Worm (Caenorhabditis elegans) whole organism, mixed stage, embryonic: ENCODE measurements around the gene mrps-5.

Source experiments
- ces-1 ChIP-seq: fragments of 150-350 bp; optimal IDR thresholded peaks from 2 replicates; lab custom pipeline; 2014; ENCODE audit warnings: missing biosample characterization, missing genetic modification reagents, missing genetic modification characterization
- cnd-1 ChIP-seq: fragments of 200-800 bp; sonication (Bioruptor generic); optimal IDR thresholded peaks from 2 replicates; lab custom pipeline; 2018; ENCODE audit warnings: mild to moderate bottlenecking, missing genetic modification characterization, missing compliant biosample characterization
- elt-1 ChIP-seq: sonication (generic microtip); optimal IDR thresholded peaks from 2 replicates; lab custom pipeline; 2017; ENCODE audit warnings: missing genetic modification characterization, mild to moderate bottlenecking, missing compliant biosample characterization, antibody characterized with exemption, moderate library complexity, borderline replicate concordance; ENCODE audit not compliant: insufficient read depth
- elt-3 ChIP-seq: fragments of 150-350 bp; optimal IDR thresholded peaks from 2 replicates; lab custom pipeline; 2014; ENCODE audit warnings: missing biosample characterization, missing genetic modification characterization
- flh-1 ChIP-seq: fragments of 200-800 bp; sonication (Bioruptor generic); optimal IDR thresholded peaks from 2 replicates; lab custom pipeline; 2018; ENCODE audit warnings: mild to moderate bottlenecking, missing genetic modification characterization, moderate library complexity, missing compliant biosample characterization
- hlh-1 ChIP-seq: fragments of 150-350 bp; optimal IDR thresholded peaks from 2 replicates; lab custom pipeline; 2014; ENCODE audit warnings: missing biosample characterization, missing genetic modification reagents, missing genetic modification characterization
- lsy-2 ChIP-seq: fragments of 150-350 bp; optimal IDR thresholded peaks from 2 replicates; lab custom pipeline; 2014; ENCODE audit warnings: missing biosample characterization, missing genetic modification characterization
- mab-5 ChIP-seq: fragments of 150-350 bp; optimal IDR thresholded peaks from 2 replicates; lab custom pipeline; 2014; ENCODE audit warnings: missing biosample characterization, missing genetic modification characterization
- mep-1 ChIP-seq: fragments of 150-350 bp; optimal IDR thresholded peaks from 2 replicates; lab custom pipeline; 2017; ENCODE audit warnings: missing biosample characterization, missing genetic modification reagents, missing genetic modification characterization, inconsistent platforms
- nhr-12 ChIP-seq: fragments of 150-350 bp; optimal IDR thresholded peaks from 2 replicates; lab custom pipeline; 2014; ENCODE audit warnings: missing biosample characterization, missing genetic modification characterization
- nhr-28 ChIP-seq: fragments of 150-350 bp; optimal IDR thresholded peaks from 2 replicates; lab custom pipeline; 2014; ENCODE audit warnings: missing biosample characterization, missing genetic modification characterization
- nhr-76 ChIP-seq: sonication (generic microtip); optimal IDR thresholded peaks from 2 replicates; lab custom pipeline; 2017; ENCODE audit warnings: missing biosample characterization, missing genetic modification characterization
- sptf-1 ChIP-seq: sonication (generic microtip); optimal IDR thresholded peaks from 2 replicates; lab custom pipeline; 2017; ENCODE audit warnings: mild to moderate bottlenecking, missing genetic modification characterization, moderate library complexity, missing compliant biosample characterization
- ztf-11 ChIP-seq: fragments of 150-350 bp; optimal IDR thresholded peaks from 2 replicates; lab custom pipeline; 2014; ENCODE audit warnings: missing biosample characterization, missing genetic modification characterization

- TF ChIP-seq ces-1 (GFP tag; lab: Kevin White, UChicago) = no peak
- TF ChIP-seq elt-3 (tag; lab: Kevin White, UChicago) = no peak
- TF ChIP-seq flh-1 (GFP tag; lab: Kevin White, UChicago) = no peak
- TF ChIP-seq lsy-2 (tag; lab: Kevin White, UChicago) = no peak
- no peak for TF ChIP-seq nhr-12 (tag; lab: Kevin White, UChicago)
- no peak for TF ChIP-seq elt-1
- TF ChIP-seq sptf-1 = no peak
- TF ChIP-seq ztf-11 (tag; lab: Kevin White, UChicago) = no peak
- no peak for TF ChIP-seq mab-5 (tag; lab: Kevin White, UChicago)
- no peak for TF ChIP-seq hlh-1
- no peak for TF ChIP-seq mep-1
- TF ChIP-seq cnd-1 (tag; lab: Kevin White, UChicago) = no peak
- no peak for TF ChIP-seq nhr-76 (tag; lab: Kevin White, UChicago)
- no peak for TF ChIP-seq nhr-28
Observed at ce11 chrV:12599110-12599509, 35.8 kb downstream of the mrps-5 start, which contains the start of the genes C14C10.10 and ril-2.
